Fruit fly (Drosophila melanogaster) whole organism, embryonic: ENCODE results near the gene HIPP1.

Source experiments
- Awh ChIP-seq: fragments of 200-800 bp; sonication (Bioruptor generic); IDR thresholded peaks from 2 replicates; pipeline ENCODE4, ENCODE4 v1.3.6; 2022; ENCODE audit warnings: missing biosample characterization, missing genetic modification characterization
- CG11695 ChIP-seq: fragments of 200-800 bp; sonication (Bioruptor generic); IDR thresholded peaks from 3 replicates; pipeline ENCODE4 v1.3.6; 2022; ENCODE audit warnings: missing biosample characterization, missing genetic modification characterization
- CG1233 ChIP-seq: fragments of 200-800 bp; sonication (Bioruptor generic); optimal IDR thresholded peaks from 4 replicates; lab custom pipeline; 2018; ENCODE audit warnings: missing biosample characterization, mild to moderate bottlenecking, missing genetic modification characterization
- CG15011 ChIP-seq: fragments of 200-800 bp; sonication (Bioruptor generic); optimal IDR thresholded peaks from 3 replicates; lab custom pipeline; 2018; ENCODE audit warnings: missing biosample characterization, mild to moderate bottlenecking, missing genetic modification characterization
- CG1529 ChIP-seq: fragments of 200-800 bp; sonication (Bioruptor generic); optimal IDR thresholded peaks from 3 replicates; lab custom pipeline; 2018; ENCODE audit warnings: missing biosample characterization, missing genetic modification characterization
- CG16815 ChIP-seq: fragments of 200-800 bp; sonication (Bioruptor generic); optimal IDR thresholded peaks from 3 replicates; lab custom pipeline; 2017; ENCODE audit warnings: missing biosample characterization, mild to moderate bottlenecking, missing genetic modification characterization
- CG16863 ChIP-seq: fragments of 200-800 bp; sonication (Bioruptor generic); optimal IDR thresholded peaks from 3 replicates; lab custom pipeline; 2016; ENCODE audit warnings: missing biosample characterization, missing genetic modification characterization
- CG2875 ChIP-seq: fragments of 200-800 bp; sonication (Bioruptor generic); optimal IDR thresholded peaks from 2 replicates; lab custom pipeline; 2017; ENCODE audit warnings: missing biosample characterization, mild to moderate bottlenecking, missing genetic modification characterization, missing genetic modification reagents
- CG30020 ChIP-seq: fragments of 200-800 bp; optimal IDR thresholded peaks from 2 replicates; lab custom pipeline; 2019; ENCODE audit warnings: missing biosample characterization, mild to moderate bottlenecking, missing genetic modification characterization, moderate library complexity
- CG3065 ChIP-seq: fragments of 200-800 bp; sonication (Bioruptor generic); optimal IDR thresholded peaks from 2 replicates; lab custom pipeline; 2016; ENCODE audit warnings: missing biosample characterization, missing genetic modification characterization
- CG4282 ChIP-seq: fragments of 200-800 bp; sonication (Bioruptor generic); optimal IDR thresholded peaks from 2 replicates; lab custom pipeline; 2016; ENCODE audit warnings: missing biosample characterization, missing genetic modification characterization
- CG7357 ChIP-seq: fragments of 200-800 bp; sonication (Bioruptor generic); IDR thresholded peaks from 3 replicates; pipeline ENCODE4 v1.3.6; 2022; ENCODE audit warnings: missing biosample characterization, missing genetic modification characterization
- CG7745 ChIP-seq: fragments of 200-800 bp; sonication (Bioruptor generic); optimal IDR thresholded peaks from 2 replicates; lab custom pipeline; 2018; ENCODE audit warnings: missing biosample characterization, mild to moderate bottlenecking, missing genetic modification characterization, moderate library complexity
- CG7786 ChIP-seq: fragments of 200-800 bp; sonication (Bioruptor generic); optimal IDR thresholded peaks from 2 replicates; lab custom pipeline; 2016; ENCODE audit warnings: missing biosample characterization, missing genetic modification characterization
- CG7928 ChIP-seq: fragments of 200-800 bp; sonication (Bioruptor generic); optimal IDR thresholded peaks from 2 replicates; lab custom pipeline; 2017; ENCODE audit warnings: missing biosample characterization, mild to moderate bottlenecking, missing genetic modification characterization
- D ChIP-seq, 2 experiments: fragments of 200-800 bp in 1 of 2; fragments of >200 bp in 1 of 2; sonication (Bioruptor generic) in 1 of 2; optimal IDR thresholded peaks; 2 replicates in 1 of 2; 3 replicates in 1 of 2; lab custom pipeline; 2017; ENCODE audit warnings: mild to moderate bottlenecking in 1 of 2, missing biosample characterization in 1 of 2, missing genetic modification characterization in 1 of 2, missing genetic modification reagents in 1 of 2
- Doc2 ChIP-seq: fragments of 200-800 bp; sonication (Bioruptor generic); IDR thresholded peaks from 2 replicates; pipeline ENCODE4 v1.3.6; 2022; ENCODE audit warnings: missing biosample characterization, missing genetic modification characterization
- Gug ChIP-seq: fragments of 200-800 bp; sonication (Bioruptor generic); IDR thresholded peaks from 4 replicates; pipeline ENCODE4 v1.3.6; 2022; ENCODE audit warnings: missing biosample characterization, missing genetic modification characterization
- HLH3B ChIP-seq: fragments of 200-800 bp; sonication (Bioruptor generic); IDR thresholded peaks from 2 replicates; pipeline ENCODE4 v1.3.6; 2022; ENCODE audit warnings: missing biosample characterization, missing genetic modification characterization
- HLH4C ChIP-seq: fragments of 200-800 bp; sonication (Bioruptor generic); IDR thresholded peaks from 3 replicates; pipeline ENCODE4 v1.3.6; 2022; ENCODE audit warnings: missing biosample characterization, missing genetic modification characterization; ENCODE audit not compliant: partially characterized antibody
- HLHmδ ChIP-seq: fragments of 200-800 bp; sonication (Bioruptor generic); optimal IDR thresholded peaks from 2 replicates; lab custom pipeline; 2018; ENCODE audit warnings: missing biosample characterization, mild to moderate bottlenecking, missing genetic modification characterization, moderate library complexity
- NC2α ChIP-seq: fragments of 200-800 bp; sonication (Bioruptor generic); optimal IDR thresholded peaks from 2 replicates; lab custom pipeline; 2016; ENCODE audit warnings: missing biosample characterization, missing genetic modification characterization
- PHDP ChIP-seq: fragments of 200-800 bp; sonication (Bioruptor generic); optimal IDR thresholded peaks from 3 replicates; lab custom pipeline; 2018; ENCODE audit warnings: missing biosample characterization, mild to moderate bottlenecking, missing genetic modification characterization, moderate library complexity
- Six4 ChIP-seq: fragments of 200-800 bp; sonication (Bioruptor generic); optimal IDR thresholded peaks from 2 replicates; lab custom pipeline; 2016; ENCODE audit warnings: missing biosample characterization, missing genetic modification characterization
- Stat92E ChIP-seq, 3 experiments: fragments of >200 bp in 2 of 3; fragments of 200-800 bp in 1 of 3; sonication (Bioruptor generic) in 1 of 3; optimal IDR thresholded peaks; 2 replicates each; lab custom pipeline; 2017 to 2019; ENCODE audit warnings: missing biosample characterization in 3 of 3, missing genetic modification characterization in 3 of 3, mild to moderate bottlenecking in 1 of 3, moderate library complexity in 1 of 3
- Vsx1 ChIP-seq: fragments of 200-800 bp; sonication (Bioruptor generic); optimal IDR thresholded peaks from 2 replicates; lab custom pipeline; 2017; ENCODE audit warnings: missing biosample characterization, mild to moderate bottlenecking, missing genetic modification characterization, missing genetic modification reagents
- ara ChIP-seq: fragments of 200-800 bp; sonication (Bioruptor generic); IDR thresholded peaks from 2 replicates; pipeline ENCODE4 v1.3.6; 2022; ENCODE audit warnings: missing biosample characterization, missing genetic modification characterization
- caup ChIP-seq: fragments of 200-800 bp; sonication (Bioruptor generic); optimal IDR thresholded peaks from 3 replicates; lab custom pipeline; 2017; ENCODE audit warnings: missing biosample characterization, mild to moderate bottlenecking, missing genetic modification characterization, moderate library complexity; ENCODE audit not compliant: severe bottlenecking
- cwo ChIP-seq: fragments of 200-800 bp; sonication (Bioruptor generic); optimal IDR thresholded peaks from 3 replicates; lab custom pipeline; 2017; ENCODE audit warnings: missing biosample characterization, missing genetic modification characterization, mild to moderate bottlenecking, moderate library complexity, missing genetic modification reagents
- dati ChIP-seq: fragments of 200-800 bp; sonication (Bioruptor generic); IDR thresholded peaks from 2 replicates; pipeline ENCODE4 v1.3.6; 2022; ENCODE audit warnings: missing biosample characterization, missing genetic modification characterization
- dysf ChIP-seq: fragments of 200-800 bp; sonication (Bioruptor generic); IDR thresholded peaks from 3 replicates; pipeline ENCODE4 v1.3.6; 2022; ENCODE audit warnings: missing biosample characterization, missing genetic modification characterization
- gcm2 ChIP-seq: fragments of 200-800 bp; sonication (Bioruptor generic); optimal IDR thresholded peaks from 2 replicates; lab custom pipeline; 2016; ENCODE audit warnings: missing biosample characterization, missing genetic modification characterization
- grau ChIP-seq: fragments of 200-800 bp; optimal IDR thresholded peaks from 3 replicates; lab custom pipeline; 2019; ENCODE audit warnings: missing biosample characterization, mild to moderate bottlenecking, missing genetic modification characterization, moderate library complexity
- hb ChIP-seq: fragments of 200-800 bp; sonication (Bioruptor generic); IDR thresholded peaks from 3 replicates; pipeline ENCODE4 v1.3.6; 2022; ENCODE audit warnings: missing biosample characterization, missing genetic modification characterization; ENCODE audit not compliant: partially characterized antibody
- lmd ChIP-seq: fragments of 200-800 bp; sonication (Bioruptor generic); IDR thresholded peaks from 2 replicates; pipeline ENCODE4 v1.3.6; 2022; ENCODE audit warnings: missing biosample characterization, missing genetic modification characterization
- lola ChIP-seq, 3 experiments: fragments of >200 bp in 2 of 3; fragments of 200-800 bp in 1 of 3; sonication (Bioruptor generic) in 1 of 3; optimal IDR thresholded peaks; 2 replicates each; lab custom pipeline; 2017 to 2019; ENCODE audit warnings: missing biosample characterization in 3 of 3, missing genetic modification characterization in 3 of 3, mild to moderate bottlenecking in 1 of 3, moderate library complexity in 1 of 3
- luna ChIP-seq: fragments of 200-800 bp; sonication (Bioruptor generic); optimal IDR thresholded peaks from 2 replicates; lab custom pipeline; 2016; ENCODE audit warnings: missing biosample characterization, missing genetic modification characterization
- nmo ChIP-seq: fragments of 200-800 bp; sonication (Bioruptor generic); optimal IDR thresholded peaks from 2 replicates; lab custom pipeline; 2018; ENCODE audit warnings: missing biosample characterization, mild to moderate bottlenecking, missing genetic modification characterization, moderate library complexity
- pum ChIP-seq: fragments of 200-800 bp; sonication (Bioruptor generic); optimal IDR thresholded peaks from 2 replicates; lab custom pipeline; 2016; ENCODE audit warnings: missing biosample characterization, missing genetic modification characterization
- rib ChIP-seq: fragments of 200-800 bp; sonication (Bioruptor generic); IDR thresholded peaks from 2 replicates; pipeline ENCODE4 v1.3.6; 2022; ENCODE audit warnings: missing biosample characterization, missing genetic modification characterization
- slou ChIP-seq: fragments of 200-800 bp; sonication (Bioruptor generic); optimal IDR thresholded peaks from 3 replicates; lab custom pipeline; 2016; ENCODE audit warnings: missing biosample characterization, missing genetic modification characterization
- sna ChIP-seq: fragments of 200-800 bp; sonication (Bioruptor generic); IDR thresholded peaks from 2 replicates; pipeline ENCODE4 v1.3.6; 2022; ENCODE audit warnings: missing biosample characterization, missing genetic modification characterization; ENCODE audit not compliant: partially characterized antibody
- tap ChIP-seq: fragments of 200-800 bp; optimal IDR thresholded peaks from 3 replicates; lab custom pipeline; 2019; ENCODE audit warnings: missing biosample characterization, mild to moderate bottlenecking, missing genetic modification characterization, moderate library complexity
- tna ChIP-seq: fragments of 200-800 bp; sonication (Bioruptor generic); IDR thresholded peaks from 2 replicates; pipeline ENCODE4 v1.3.6; 2022; ENCODE audit warnings: missing biosample characterization, missing genetic modification characterization; ENCODE audit not compliant: partially characterized antibody
- trem ChIP-seq: fragments of 200-800 bp; optimal IDR thresholded peaks from 3 replicates; lab custom pipeline; 2019; ENCODE audit warnings: missing biosample characterization, mild to moderate bottlenecking, missing genetic modification characterization, moderate library complexity
- twi ChIP-seq: fragments of 200-800 bp; optimal IDR thresholded peaks from 2 replicates; lab custom pipeline; 2019; ENCODE audit warnings: missing biosample characterization, mild to moderate bottlenecking, missing genetic modification characterization, moderate library complexity
- unpg ChIP-seq: fragments of 200-800 bp; sonication (Bioruptor generic); optimal IDR thresholded peaks from 3 replicates; lab custom pipeline; 2018; ENCODE audit warnings: missing biosample characterization, mild to moderate bottlenecking, missing genetic modification characterization, moderate library complexity

Gene HIPP1

dm6 chr3L:20771891-20772646 is 37.4 kb upstream of the HIPP1 start (continued):
- TF ChIP-seq gcm2 (GFP tag; lab: Kevin White, UChicago) = peak; percentile 70
- peak; percentile 54; the same call in 2 of the 3 replicates for TF ChIP-seq CG7357
- TF ChIP-seq luna (GFP tag; lab: Kevin White, UChicago) = no peak
- no peak for TF ChIP-seq Stat92E (GFP tag; optimal IDR thresholded peaks at IDR 0.05; lab: Kevin White, UChicago)
- no peak for TF ChIP-seq slou
- TF ChIP-seq ara (GFP tag; lab: Robert Waterston, UW) = peak; percentile 56; the same call in 1 of the 2 replicates
- no peak for TF ChIP-seq D (optimal IDR thresholded peaks at IDR 0.05; lab: Kevin White, UChicago)
- TF ChIP-seq D (GFP tag; optimal IDR thresholded peaks at IDR 0.05; lab: Kevin White, UChicago) = peak; percentile 56
- TF ChIP-seq hb (GFP tag; lab: Robert Waterston, UW) = no peak
- TF ChIP-seq NC2α (GFP tag; lab: Kevin White, UChicago) = peak; percentile 35
- TF ChIP-seq CG2875 = peak; percentile 73
- no peak for TF ChIP-seq CG4282 (GFP tag; lab: Kevin White, UChicago)
- TF ChIP-seq twi (tag; lab: Kevin White, UChicago) = peak; percentile 38
- TF ChIP-seq HLH3B (GFP tag; lab: Robert Waterston, UW) = peak; percentile 67; the same call in 1 of the 2 replicates
- TF ChIP-seq pum (GFP tag; lab: Kevin White, UChicago) = peak; percentile 51
- peak; percentile 56 for TF ChIP-seq CG1529
- peak in 1 of 3 experiments; percentile 63 for TF ChIP-seq lola (GFP tag; optimal IDR thresholded peaks at IDR 0.05; lab: Kevin White, UChicago)
- peak; percentile 85 for TF ChIP-seq unpg (GFP tag; lab: Kevin White, UChicago)
- peak; percentile 37 for TF ChIP-seq CG15011 (GFP tag; lab: Kevin White, UChicago)
- peak; percentile 71; the same call in 3 of the 4 replicates for TF ChIP-seq Gug (GFP tag; lab: Robert Waterston, UW)
- peak; percentile 58 for TF ChIP-seq Six4 (GFP tag; lab: Kevin White, UChicago)
- no peak for TF ChIP-seq CG30020 (tag; lab: Kevin White, UChicago)
- no peak for TF ChIP-seq HLHmδ (GFP tag; lab: Kevin White, UChicago)
- TF ChIP-seq grau (tag; lab: Kevin White, UChicago) = peak; percentile 70
- TF ChIP-seq Awh (GFP tag; lab: Robert Waterston, UW) = peak; percentile 90
- TF ChIP-seq CG16815 (GFP tag; lab: Kevin White, UChicago) = peak; percentile 40
- peak; percentile 61 for TF ChIP-seq dati (GFP tag; lab: Robert Waterston, UW)
- peak; percentile 67 for TF ChIP-seq cwo (GFP tag; lab: Kevin White, UChicago)
- TF ChIP-seq CG1233 (GFP tag; lab: Kevin White, UChicago) = peak; percentile 67
- no peak for TF ChIP-seq HLH4C (GFP tag; lab: Robert Waterston, UW)
- TF ChIP-seq nmo (GFP tag; lab: Kevin White, UChicago) = peak; percentile 80
- peak; percentile 51 for TF ChIP-seq CG7928 (GFP tag; lab: Kevin White, UChicago)
- TF ChIP-seq lmd = peak; percentile 76
- no peak for TF ChIP-seq sna (GFP tag; lab: Robert Waterston, UW)
- TF ChIP-seq trem (tag; lab: Kevin White, UChicago) = peak; percentile 51
- peak; percentile 82 for TF ChIP-seq CG3065 (GFP tag; lab: Kevin White, UChicago)
- TF ChIP-seq CG16863 (GFP tag; lab: Kevin White, UChicago) = peak; percentile 58
- TF ChIP-seq Doc2 (GFP tag; lab: Robert Waterston, UW) = no peak
- TF ChIP-seq CG7786 (GFP tag; lab: Kevin White, UChicago) = peak; percentile 75
- peak; percentile 89 for TF ChIP-seq CG11695 (GFP tag; lab: Robert Waterston, UW)
- no peak for TF ChIP-seq tna
- no peak for TF ChIP-seq CG7745 (tag; lab: Kevin White, UChicago)
- no peak for TF ChIP-seq tap (tag; lab: Kevin White, UChicago)
- TF ChIP-seq Vsx1 = peak; percentile 79
- TF ChIP-seq caup (GFP tag; lab: Kevin White, UChicago) = peak; percentile 84
- TF ChIP-seq PHDP (tag; lab: Kevin White, UChicago) = peak; percentile 82
- peak; percentile 81 for TF ChIP-seq dysf (GFP tag; lab: Robert Waterston, UW)
- TF ChIP-seq rib (GFP tag; lab: Robert Waterston, UW) = peak; percentile 42
